Worm (Caenorhabditis elegans) whole organism, young adult: ENCODE measurements around the gene crb-1.

Source experiments
- egl-18 ChIP-seq: fragments of 200-800 bp; sonication (Bioruptor generic); IDR thresholded peaks from 2 replicates; pipeline ENCODE4 v1.3.6; 2022; ENCODE audit warnings: missing genetic modification reagents, missing genetic modification characterization, missing compliant biosample characterization
- tlf-1 ChIP-seq: fragments of 200-800 bp; sonication (Bioruptor generic); optimal IDR thresholded peaks from 2 replicates; lab custom pipeline; 2018; ENCODE audit warnings: mild to moderate bottlenecking, missing genetic modification characterization, missing compliant biosample characterization

DNA sequence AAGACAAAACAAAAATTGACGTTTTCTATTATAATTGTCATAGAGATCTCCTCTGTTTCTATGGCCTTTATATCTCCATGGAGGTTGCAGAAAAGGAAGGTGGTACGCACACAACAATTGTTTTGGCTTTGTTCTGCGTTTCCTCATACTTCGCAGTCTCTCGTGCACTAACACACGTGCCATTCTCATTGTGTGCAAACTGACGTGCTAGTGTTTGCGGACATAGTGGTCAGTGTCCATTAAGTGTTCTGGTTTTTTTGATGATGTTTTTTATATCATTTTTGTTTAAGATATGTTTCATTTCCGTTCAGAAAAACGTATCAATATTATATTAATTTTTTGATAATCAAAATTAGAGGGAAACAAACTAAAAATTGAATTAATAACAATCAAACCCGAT lies 37.6 kb upstream of the crb-1 start, which contains the start of gene C36E6.2:
- TF ChIP-seq tlf-1 (no peak), egl-18 (0 out of 2 replicates have a peak, but pooled peaks have one; percentile 16)
